Worm (Caenorhabditis elegans) whole organism, L1 larva: Measurements from ENCODE around the gene cdc-25.2.

Experiments
- C34B4.2 ChIP-seq: sonication (generic microtip); optimal IDR thresholded peaks from 2 replicates; lab custom pipeline; 2017; ENCODE audit warnings: mild to moderate bottlenecking, missing genetic modification characterization, missing compliant biosample characterization
- aha-1 ChIP-seq: fragments of 150-350 bp; optimal IDR thresholded peaks from 2 replicates; lab custom pipeline; 2014; ENCODE audit warnings: missing biosample characterization, missing genetic modification characterization
- ama-1 ChIP-seq: fragments of 150-350 bp; optimal IDR thresholded peaks from 2 replicates; lab custom pipeline; 2014
- blmp-1 ChIP-seq: fragments of 150-350 bp; optimal IDR thresholded peaks from 2 replicates; lab custom pipeline; 2014; ENCODE audit warnings: missing biosample characterization, missing genetic modification characterization
- ceh-63 ChIP-seq: fragments of 200-800 bp; sonication (Bioruptor generic); optimal IDR thresholded peaks from 2 replicates; lab custom pipeline; 2018; ENCODE audit warnings: mild to moderate bottlenecking, missing genetic modification characterization, missing compliant biosample characterization
- ceh-8 ChIP-seq: fragments of 200-800 bp; sonication (Bioruptor generic); optimal IDR thresholded peaks from 2 replicates; lab custom pipeline; 2018; ENCODE audit warnings: mild to moderate bottlenecking, missing genetic modification characterization, moderate library complexity, missing compliant biosample characterization
- ceh-82 ChIP-seq, 3 experiments: fragments of 150-350 bp in 1 of 3; sonication (generic microtip) in 2 of 3; optimal IDR thresholded peaks; 2 replicates each; lab custom pipeline; 2014 to 2017; ENCODE audit warnings: missing biosample characterization in 3 of 3, missing genetic modification characterization in 3 of 3
- ceh-88 ChIP-seq: fragments of 200-800 bp; sonication (Bioruptor generic); IDR thresholded peaks from 2 replicates; pipeline ENCODE4 v1.3.6; 2022; ENCODE audit warnings: missing genetic modification characterization, missing compliant biosample characterization
- ceh-90 ChIP-seq: sonication (generic microtip); optimal IDR thresholded peaks from 2 replicates; lab custom pipeline; 2016; ENCODE audit warnings: missing genetic modification characterization, missing compliant biosample characterization
- dpl-1 ChIP-seq, 3 experiments: fragments of 150-350 bp in 2 of 3; sonication (generic microtip) in 1 of 3; optimal IDR thresholded peaks; 2 replicates each; lab custom pipeline; 2014 to 2017; ENCODE audit warnings: missing biosample characterization in 3 of 3, missing genetic modification characterization in 3 of 3, missing genetic modification reagents in 3 of 3
- efl-1 ChIP-seq, 4 experiments: fragments of 150-350 bp; optimal IDR thresholded peaks in 3 of 4; peaks in 1 of 4; 1 replicate in 1 of 4; 2 replicates in 3 of 4; lab custom pipeline; 2014; ENCODE audit warnings: missing biosample characterization in 2 of 4, missing genetic modification characterization in 2 of 4, missing genetic modification reagents in 2 of 4
- egl-27 ChIP-seq, 2 experiments: fragments of 150-350 bp in 1 of 2; sonication (generic microtip); optimal IDR thresholded peaks; 3 replicates each; lab custom pipeline; 2017 to 2018; ENCODE audit warnings: missing biosample characterization in 2 of 2, missing genetic modification characterization in 2 of 2, missing genetic modification reagents in 2 of 2
- ets-5 ChIP-seq: fragments of 200-800 bp; sonication (Bioruptor generic); IDR thresholded peaks from 2 replicates; pipeline ENCODE4 v1.3.6; 2022; ENCODE audit warnings: missing genetic modification characterization, missing compliant biosample characterization
- fkh-10 ChIP-seq: sonication (generic microtip); optimal IDR thresholded peaks from 2 replicates; lab custom pipeline; 2017; ENCODE audit warnings: missing biosample characterization, missing genetic modification reagents, missing genetic modification characterization
- fos-1 ChIP-seq: fragments of 150-350 bp; optimal IDR thresholded peaks from 2 replicates; lab custom pipeline; 2014; ENCODE audit warnings: missing biosample characterization, missing genetic modification characterization
- grh-1 ChIP-seq: fragments of 200-800 bp; sonication (Bioruptor generic); IDR thresholded peaks from 2 replicates; pipeline ENCODE4 v1.3.6; 2022; ENCODE audit warnings: missing genetic modification reagents, missing genetic modification characterization, missing compliant biosample characterization
- hlh-17 ChIP-seq: fragments of 200-800 bp; sonication (Bioruptor generic); optimal IDR thresholded peaks from 2 replicates; lab custom pipeline; 2018; ENCODE audit warnings: missing genetic modification characterization, mild to moderate bottlenecking, missing compliant biosample characterization, moderate library complexity, borderline replicate concordance
- hpl-2 ChIP-seq: fragments of 150-350 bp; optimal IDR thresholded peaks from 2 replicates; lab custom pipeline; 2014; ENCODE audit warnings: missing biosample characterization, missing genetic modification reagents, missing genetic modification characterization
- lin-13 ChIP-seq: fragments of 150-350 bp; optimal IDR thresholded peaks from 2 replicates; lab custom pipeline; 2014; ENCODE audit warnings: missing biosample characterization, missing genetic modification reagents, missing genetic modification characterization
- lin-14 ChIP-seq: fragments of 200-800 bp; sonication (Bioruptor generic); optimal IDR thresholded peaks from 2 replicates; lab custom pipeline; 2018; ENCODE audit warnings: mild to moderate bottlenecking, missing genetic modification characterization, moderate library complexity, missing compliant biosample characterization
- lsy-2 ChIP-seq, 2 experiments: fragments of 150-350 bp; optimal IDR thresholded peaks; 2 replicates each; lab custom pipeline; 2014; ENCODE audit warnings: missing biosample characterization in 2 of 2, missing genetic modification characterization in 2 of 2
- mab-9 ChIP-seq: fragments of 200-800 bp; sonication (Bioruptor generic); IDR thresholded peaks from 2 replicates; pipeline ENCODE4 v1.3.6; 2022; ENCODE audit warnings: missing genetic modification reagents, missing genetic modification characterization, missing compliant biosample characterization
- mef-2 ChIP-seq: fragments of 150-350 bp; optimal IDR thresholded peaks from 2 replicates; lab custom pipeline; 2014; ENCODE audit warnings: missing biosample characterization, missing genetic modification characterization
- nhr-20 ChIP-seq: sonication (generic microtip); optimal IDR thresholded peaks from 2 replicates; lab custom pipeline; 2016; ENCODE audit warnings: mild to moderate bottlenecking, missing genetic modification characterization, missing compliant biosample characterization
- nhr-237 ChIP-seq: fragments of 150-350 bp; optimal IDR thresholded peaks from 2 replicates; lab custom pipeline; 2014; ENCODE audit warnings: missing biosample characterization, missing genetic modification characterization
- nhr-71 ChIP-seq: sonication (generic microtip); optimal IDR thresholded peaks from 2 replicates; lab custom pipeline; 2016; ENCODE audit warnings: mild to moderate bottlenecking, missing genetic modification characterization, moderate library complexity, missing compliant biosample characterization
- nhr-77 ChIP-seq: fragments of 150-350 bp; optimal IDR thresholded peaks from 2 replicates; lab custom pipeline; 2014; ENCODE audit warnings: missing biosample characterization, missing genetic modification characterization
- nhr-85 ChIP-seq: sonication (generic microtip); peaks from one replicate; lab custom pipeline; 2016; ENCODE audit warnings: missing genetic modification characterization, inconsistent platforms, missing compliant biosample characterization
- nhr-90 ChIP-seq: sonication (generic microtip); optimal IDR thresholded peaks from 2 replicates; lab custom pipeline; 2016; ENCODE audit warnings: mild to moderate bottlenecking, missing genetic modification characterization, missing compliant biosample characterization; ENCODE audit not compliant: poor library complexity
- pax-3 ChIP-seq: fragments of 200-800 bp; sonication (Bioruptor generic); optimal IDR thresholded peaks from 2 replicates; lab custom pipeline; 2018; ENCODE audit warnings: mild to moderate bottlenecking, missing genetic modification characterization, moderate library complexity, missing compliant biosample characterization
- rnt-1 ChIP-seq: sonication (generic microtip); optimal IDR thresholded peaks from 2 replicates; lab custom pipeline; 2016; ENCODE audit warnings: mild to moderate bottlenecking, missing genetic modification characterization, moderate library complexity, missing compliant biosample characterization
- snpc-4 ChIP-seq: fragments of 150-350 bp; optimal IDR thresholded peaks from 2 replicates; lab custom pipeline; 2014; ENCODE audit warnings: missing biosample characterization, missing genetic modification characterization
- sptf-1 ChIP-seq: fragments of 150-350 bp; optimal IDR thresholded peaks from 2 replicates; lab custom pipeline; 2014; ENCODE audit warnings: missing biosample characterization, missing genetic modification characterization
- unc-130 ChIP-seq: fragments of 150-350 bp; optimal IDR thresholded peaks from 2 replicates; lab custom pipeline; 2017; ENCODE audit warnings: missing biosample characterization, missing genetic modification characterization, inconsistent platforms
- unc-30 ChIP-seq: sonication (generic microtip); optimal IDR thresholded peaks from 2 replicates; lab custom pipeline; 2017; ENCODE audit warnings: missing biosample characterization, missing genetic modification characterization
- unc-86 ChIP-seq: sonication (generic microtip); optimal IDR thresholded peaks from 2 replicates; lab custom pipeline; 2016; ENCODE audit warnings: missing genetic modification characterization, missing compliant biosample characterization
- unc-98 ChIP-seq: fragments of 200-800 bp; sonication (Bioruptor generic); IDR thresholded peaks from 2 replicates; pipeline ENCODE4 v1.3.6; 2022; ENCODE audit warnings: missing genetic modification characterization, missing compliant biosample characterization
- vab-15 ChIP-seq: sonication (generic microtip); optimal IDR thresholded peaks from 2 replicates; lab custom pipeline; 2017; ENCODE audit warnings: missing genotype, mild to moderate bottlenecking, missing genetic modification characterization, missing compliant biosample characterization
- zip-4 ChIP-seq: fragments of 200-800 bp; sonication (Bioruptor generic); optimal IDR thresholded peaks from 2 replicates; lab custom pipeline; 2018; ENCODE audit warnings: mild to moderate bottlenecking, missing genetic modification characterization, moderate library complexity, missing compliant biosample characterization
- ztf-4 ChIP-seq: fragments of 150-350 bp; optimal IDR thresholded peaks from 2 replicates; lab custom pipeline; 2014; ENCODE audit warnings: missing biosample characterization, missing genetic modification characterization

cdc-25.2 gene

ce11 chrV:1578572-1579230 lies 11.8 kb downstream of the cdc-25.2 start:
- TF ChIP-seq pax-3 (tag; lab: Kevin White, UChicago) (no peak), dpl-1 (GFP tag; optimal IDR thresholded peaks at IDR 0.05; lab: Kevin White, UChicago) (no peak), hlh-17 (GFP tag; lab: Kevin White, UChicago) (no peak), fkh-10 (GFP tag; lab: Kevin White, UChicago) (no peak), ztf-4 (tag; lab: Kevin White, UChicago) (no peak), sptf-1 (no peak), nhr-85 (tag; lab: Kevin White, UChicago) (peak; percentile 50), hpl-2 (GFP tag; lab: Kevin White, UChicago) (no peak), ceh-88 (GFP tag; lab: Robert Waterston, UW) (no peak), aha-1 (tag; lab: Kevin White, UChicago) (no peak), lin-13 (GFP tag; lab: Kevin White, UChicago) (no peak), ceh-90 (tag; lab: Kevin White, UChicago) (no peak), efl-1 (optimal IDR thresholded peaks at IDR 0.05; lab: Kevin White, UChicago) (no peak), efl-1 (GFP tag; optimal IDR thresholded peaks at IDR 0.05 in 1 of 2; lab: Kevin White, UChicago) (peak in 1 of 2 experiments; percentile 18), nhr-237 (tag; lab: Kevin White, UChicago) (no peak), zip-4 (GFP tag; lab: Kevin White, UChicago) (no peak)

ce11 chrV:1579790-1580189 lies 12.9 kb downstream of the cdc-25.2 start:
- TF ChIP-seq unc-30 (tag; lab: Kevin White, UChicago): no peak
- peak; percentile 71 for TF ChIP-seq nhr-85 (tag; lab: Kevin White, UChicago)
- TF ChIP-seq efl-1 (optimal IDR thresholded peaks at IDR 0.05; lab: Kevin White, UChicago): no peak
- TF ChIP-seq efl-1 (GFP tag; optimal IDR thresholded peaks at IDR 0.05 in 1 of 2; lab: Kevin White, UChicago): peak in 1 of 2 experiments; percentile 53

ce11 chrV:1583242-1583641 lies 16.4 kb downstream of the cdc-25.2 start:
- TF ChIP-seq nhr-237 (tag; lab: Kevin White, UChicago) (no peak), lsy-2 (tag; optimal IDR thresholded peaks at IDR 0.05; lab: Kevin White, UChicago) (no peak), ceh-82 (tag; optimal IDR thresholded peaks at IDR 0.05; lab: Kevin White, UChicago) (no peak), lin-14 (no peak), ceh-63 (GFP tag; lab: Kevin White, UChicago) (no peak), mab-9 (GFP tag; lab: Robert Waterston, UW) (no peak), fos-1 (no peak), ceh-8 (GFP tag; lab: Kevin White, UChicago) (no peak), blmp-1 (tag; lab: Kevin White, UChicago) (no peak), mef-2 (tag; lab: Kevin White, UChicago) (no peak), rnt-1 (no peak), sptf-1 (no peak), egl-27 (tag; optimal IDR thresholded peaks at IDR 0.05; lab: Kevin White, UChicago) (no peak), nhr-77 (tag; lab: Kevin White, UChicago) (no peak), ama-1 (lab: Kevin White, UChicago) (no peak), nhr-90 (no peak)

- TF ChIP-seq vab-15 (tag; lab: Kevin White, UChicago) (no peak), unc-130 (no peak), unc-98 (GFP tag; lab: Robert Waterston, UW) (no peak), nhr-20 (tag; lab: Kevin White, UChicago) (no peak), hlh-17 (GFP tag; lab: Kevin White, UChicago) (no peak), unc-30 (tag; lab: Kevin White, UChicago) (no peak), grh-1 (GFP tag; lab: Robert Waterston, UW) (no peak), nhr-71 (no peak), ets-5 (no peak), snpc-4 (no peak), C34B4.2 (tag; lab: Kevin White, UChicago) (no peak), ceh-88 (GFP tag; lab: Robert Waterston, UW) (no peak), rnt-1 (no peak), unc-86 (no peak)
Observed at ce11 chrV:1585411-1585810, 18.5 kb downstream of the cdc-25.2 start, which contains the start of gene F16B4.7. F16B4.7 (plus strand) TSS chrV:1585711.
